Worm (Caenorhabditis elegans) whole organism, mixed stage, embryonic: ENCODE results near the gene D1044.6.

Experiments used
- ceh-43 ChIP-seq: fragments of 200-800 bp; sonication (Bioruptor generic); optimal IDR thresholded peaks from 2 replicates; lab custom pipeline; 2018; ENCODE audit warnings: mild to moderate bottlenecking, missing genetic modification characterization, moderate library complexity, missing compliant biosample characterization
- hlh-1 ChIP-seq: fragments of 150-350 bp; optimal IDR thresholded peaks from 2 replicates; lab custom pipeline; 2014; ENCODE audit warnings: missing biosample characterization, missing genetic modification reagents, missing genetic modification characterization
- lin-13 ChIP-seq: fragments of 150-350 bp; optimal IDR thresholded peaks from 2 replicates; lab custom pipeline; 2014; ENCODE audit warnings: missing biosample characterization, missing genetic modification characterization
- nhr-76 ChIP-seq: sonication (generic microtip); optimal IDR thresholded peaks from 2 replicates; lab custom pipeline; 2017; ENCODE audit warnings: missing biosample characterization, missing genetic modification characterization
- pha-4 ChIP-seq: fragments of 150-350 bp; optimal IDR thresholded peaks from 2 replicates; lab custom pipeline; 2018; ENCODE audit warnings: missing biosample characterization, missing genetic modification reagents, missing genetic modification characterization
- snpc-4 ChIP-seq: fragments of 150-350 bp; optimal IDR thresholded peaks from 2 replicates; lab custom pipeline; 2014; ENCODE audit warnings: missing biosample characterization, missing genetic modification characterization
- unc-120 ChIP-seq: sonication (generic microtip); optimal IDR thresholded peaks from 2 replicates; lab custom pipeline; 2017; ENCODE audit warnings: missing genetic modification characterization, missing compliant biosample characterization; ENCODE audit not compliant: poor library complexity, severe bottlenecking

DNA sequence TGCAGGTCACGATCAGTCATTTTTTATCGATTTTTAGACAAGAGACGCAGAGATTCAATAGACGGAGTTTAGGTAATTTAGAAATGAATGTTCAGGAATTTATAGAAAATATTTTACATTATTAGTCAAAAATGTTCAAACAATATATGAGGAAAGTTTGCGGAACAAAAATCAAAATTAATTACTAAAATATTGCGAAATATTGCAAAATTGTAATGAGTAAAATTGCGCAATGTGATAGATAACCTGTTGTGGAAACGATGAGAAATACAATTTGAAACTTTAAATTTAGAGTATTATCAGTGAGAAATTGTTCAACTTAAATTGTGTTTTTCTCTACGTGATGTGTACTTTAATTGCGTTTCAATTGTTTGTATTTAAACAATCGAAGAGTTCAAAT, 38.1 kb upstream of the D1044.6 start, which contains the start of gene F56D2.5:
- no peak for TF ChIP-seq pha-4 (tag; lab: Kevin White, UChicago)
- no peak for TF ChIP-seq nhr-76 (tag; lab: Kevin White, UChicago)
- no peak for TF ChIP-seq lin-13 (tag; lab: Kevin White, UChicago)
- no peak for TF ChIP-seq snpc-4 (tag; lab: Kevin White, UChicago)
- TF ChIP-seq hlh-1, result no peak
- TF ChIP-seq ceh-43 (GFP tag; lab: Kevin White, UChicago), result no peak
- no peak for TF ChIP-seq unc-120 (tag; lab: Kevin White, UChicago)
